Worm (Caenorhabditis elegans) whole organism, L4 larva: ENCODE results near the gene srbc-19.
A peak's percentile ranks its signal among the peaks of the same experiment; 100 is the strongest.

Experiments
- D1046.2 ChIP-seq: fragments of 200-800 bp; sonication (Bioruptor generic); IDR thresholded peaks from 2 replicates; pipeline ENCODE4 v1.3.6; 2022; ENCODE audit warnings: missing genetic modification characterization, missing compliant biosample characterization
- F26F4.8 ChIP-seq: fragments of 200-800 bp; sonication (Bioruptor generic); conservative IDR thresholded peaks from 2 replicates; pipeline ENCODE4 v1.3.6; 2022; ENCODE audit warnings: missing genetic modification characterization, missing compliant biosample characterization
- F37D6.2 ChIP-seq: sonication (generic microtip); optimal IDR thresholded peaks from 2 replicates; lab custom pipeline; 2016; ENCODE audit warnings: mild to moderate bottlenecking, missing genetic modification characterization, missing compliant biosample characterization
- F44E2.7 ChIP-seq: fragments of 200-800 bp; sonication (Bioruptor generic); IDR thresholded peaks from 2 replicates; pipeline ENCODE4 v2.1.2; 2022; ENCODE audit warnings: missing genetic modification characterization, missing compliant biosample characterization
- F49E8.2 ChIP-seq: sonication (generic microtip); optimal IDR thresholded peaks from 2 replicates; lab custom pipeline; 2016; ENCODE audit warnings: missing compliant biosample characterization, mild to moderate bottlenecking, missing genetic modification characterization, borderline replicate concordance
- Y48G9A.11 ChIP-seq: fragments of 200-800 bp; sonication (Bioruptor generic); IDR thresholded peaks from 2 replicates; pipeline ENCODE4 v1.3.6; 2022; ENCODE audit warnings: missing genetic modification reagents, missing genetic modification characterization, missing compliant biosample characterization
- Y5F2A.4 ChIP-seq: fragments of 200-800 bp; sonication (Bioruptor generic); optimal IDR thresholded peaks from 2 replicates; lab custom pipeline; 2018; ENCODE audit warnings: mild to moderate bottlenecking, missing genetic modification characterization, missing compliant biosample characterization
- ZK337.2 ChIP-seq: fragments of 200-800 bp; sonication (Bioruptor generic); IDR thresholded peaks from 2 replicates; pipeline ENCODE4 v1.3.6; 2022; ENCODE audit warnings: missing genetic modification reagents, missing genetic modification characterization, missing compliant biosample characterization
- attf-4 ChIP-seq: sonication (generic microtip); optimal IDR thresholded peaks from 3 replicates; lab custom pipeline; 2017; ENCODE audit warnings: missing biosample characterization, missing genetic modification characterization
- ceh-20 ChIP-seq: fragments of 200-800 bp; sonication (Bioruptor generic); IDR thresholded peaks from 2 replicates; pipeline ENCODE4 v1.3.6; 2022; ENCODE audit warnings: missing genetic modification reagents, missing genetic modification characterization, missing compliant biosample characterization
- ceh-28 ChIP-seq: fragments of 150-350 bp; optimal IDR thresholded peaks from 2 replicates; lab custom pipeline; 2014; ENCODE audit warnings: missing biosample characterization, missing genetic modification reagents, missing genetic modification characterization
- ceh-44 ChIP-seq: fragments of 200-800 bp; sonication (Bioruptor generic); IDR thresholded peaks from 2 replicates; pipeline ENCODE4 v1.3.6; 2022; ENCODE audit warnings: missing genetic modification reagents, missing genetic modification characterization, missing compliant biosample characterization
- ceh-62 ChIP-seq: sonication (generic microtip); optimal IDR thresholded peaks from 2 replicates; lab custom pipeline; 2017; ENCODE audit warnings: missing biosample characterization, missing genetic modification characterization
- ceh-82 ChIP-seq: sonication (generic microtip); optimal IDR thresholded peaks from 2 replicates; lab custom pipeline; 2017; ENCODE audit warnings: missing biosample characterization, missing genetic modification characterization
- daf-12 ChIP-seq: fragments of 150-350 bp; optimal IDR thresholded peaks from 2 replicates; lab custom pipeline; 2014; ENCODE audit warnings: missing biosample characterization, missing genetic modification reagents, missing genetic modification characterization
- daf-16 ChIP-seq, 3 experiments: sonication (generic microtip); optimal IDR thresholded peaks; 2 replicates each; lab custom pipeline; 2016 to 2017; ENCODE audit warnings: missing genetic modification characterization in 3 of 3, missing genetic modification reagents in 3 of 3, mild to moderate bottlenecking in 2 of 3, missing compliant biosample characterization in 2 of 3, missing biosample characterization in 1 of 3, moderate library complexity in 1 of 3
- daf-8 ChIP-seq: fragments of 200-800 bp; sonication (Bioruptor generic); IDR thresholded peaks from 2 replicates; pipeline ENCODE4 v1.3.6; 2022; ENCODE audit warnings: missing genetic modification characterization, missing compliant biosample characterization
- dmd-6 ChIP-seq: fragments of 200-800 bp; sonication (Bioruptor generic); IDR thresholded peaks from 2 replicates; pipeline ENCODE4 v1.3.6; 2022; ENCODE audit warnings: missing genetic modification reagents, missing genetic modification characterization, missing compliant biosample characterization
- dmd-8 ChIP-seq: fragments of 200-800 bp; sonication (Bioruptor generic); IDR thresholded peaks from 2 replicates; pipeline ENCODE4 v1.3.6; 2022; ENCODE audit warnings: missing genetic modification characterization, missing compliant biosample characterization
- duxl-1 ChIP-seq: sonication (generic microtip); optimal IDR thresholded peaks from 2 replicates; lab custom pipeline; 2016; ENCODE audit warnings: mild to moderate bottlenecking, missing genetic modification characterization, moderate library complexity, missing compliant biosample characterization; ENCODE audit not compliant: poor library complexity
- dve-1 ChIP-seq: sonication (generic microtip); optimal IDR thresholded peaks from 2 replicates; lab custom pipeline; 2017; ENCODE audit warnings: antibody characterized with exemption, mild to moderate bottlenecking, missing genetic modification characterization, missing compliant biosample characterization; ENCODE audit not compliant: insufficient read depth
- fos-1 ChIP-seq: fragments of 150-350 bp; optimal IDR thresholded peaks from 2 replicates; lab custom pipeline; 2014; ENCODE audit warnings: missing biosample characterization, missing genetic modification characterization
- gei-8 ChIP-seq: fragments of 200-800 bp; sonication (Bioruptor generic); optimal IDR thresholded peaks from 2 replicates; lab custom pipeline; 2018; ENCODE audit warnings: mild to moderate bottlenecking, missing genetic modification characterization, missing compliant biosample characterization
- hif-1 ChIP-seq, 2 experiments: sonication (generic microtip); optimal IDR thresholded peaks; 2 replicates each; lab custom pipeline; 2016 to 2017; ENCODE audit warnings: missing compliant biosample characterization in 2 of 2, missing genetic modification characterization in 2 of 2, missing genetic modification reagents in 2 of 2, missing genotype in 2 of 2, mild to moderate bottlenecking in 1 of 2
- hlh-11 ChIP-seq: fragments of 200-800 bp; sonication (Bioruptor generic); optimal IDR thresholded peaks from 2 replicates; lab custom pipeline; 2018; ENCODE audit warnings: mild to moderate bottlenecking, missing genetic modification characterization, missing compliant biosample characterization
- hmg-1.1 ChIP-seq: fragments of 200-800 bp; sonication (Bioruptor generic); IDR thresholded peaks from 2 replicates; pipeline ENCODE4 v1.3.6; 2022; ENCODE audit warnings: missing genetic modification reagents, missing genetic modification characterization, missing compliant biosample characterization
- jun-1 ChIP-seq: fragments of 150-350 bp; optimal IDR thresholded peaks from 2 replicates; lab custom pipeline; 2014; ENCODE audit warnings: missing biosample characterization, missing genetic modification reagents, missing genetic modification characterization
- lim-7 ChIP-seq: fragments of 200-800 bp; sonication (Bioruptor generic); IDR thresholded peaks from 2 replicates; pipeline ENCODE4 v1.3.6; 2022; ENCODE audit warnings: missing genetic modification characterization, missing compliant biosample characterization
- lin-38 ChIP-seq: fragments of 200-800 bp; sonication (Bioruptor generic); IDR thresholded peaks from 2 replicates; pipeline ENCODE4 v1.3.6; 2022; ENCODE audit warnings: missing genetic modification reagents, missing genetic modification characterization, missing compliant biosample characterization
- madf-5 ChIP-seq, 2 experiments: fragments of 200-800 bp; sonication (Bioruptor generic); IDR thresholded peaks; 2 replicates each; pipeline ENCODE4 v1.3.6; 2022; ENCODE audit warnings: missing compliant biosample characterization in 2 of 2, missing genetic modification characterization in 2 of 2
- madf-9 ChIP-seq: fragments of 200-800 bp; sonication (Bioruptor generic); conservative IDR thresholded peaks from 2 replicates; pipeline ENCODE4 v1.3.6; 2022; ENCODE audit warnings: missing genetic modification reagents, missing genetic modification characterization, missing compliant biosample characterization
- mdl-1 ChIP-seq, 2 experiments: fragments of 150-350 bp in 1 of 2; sonication (generic microtip) in 1 of 2; optimal IDR thresholded peaks; 2 replicates each; lab custom pipeline; 2014 to 2017; ENCODE audit warnings: missing biosample characterization in 2 of 2, missing genetic modification characterization in 2 of 2
- mes-2 ChIP-seq: sonication (generic microtip); optimal IDR thresholded peaks from 2 replicates; lab custom pipeline; 2016; ENCODE audit warnings: missing genotype, mild to moderate bottlenecking, missing genetic modification characterization, missing compliant biosample characterization; ENCODE audit not compliant: poor library complexity, severe bottlenecking
- mxl-2 ChIP-seq: fragments of 200-800 bp; sonication (Bioruptor generic); conservative IDR thresholded peaks from 2 replicates; pipeline ENCODE4 v1.3.6; 2022; ENCODE audit warnings: missing genetic modification reagents, missing genetic modification characterization, missing compliant biosample characterization
- mxl-3 ChIP-seq: fragments of 200-800 bp; sonication (Bioruptor generic); optimal IDR thresholded peaks from 2 replicates; lab custom pipeline; 2018; ENCODE audit warnings: mild to moderate bottlenecking, missing genetic modification characterization, missing compliant biosample characterization
- nhr-10 ChIP-seq: fragments of 150-350 bp; optimal IDR thresholded peaks from 2 replicates; lab custom pipeline; 2014; ENCODE audit warnings: missing biosample characterization, missing genetic modification characterization
- nhr-237 ChIP-seq: sonication (generic microtip); optimal IDR thresholded peaks from 2 replicates; lab custom pipeline; 2017; ENCODE audit warnings: missing biosample characterization, missing genetic modification characterization
- nhr-25 ChIP-seq: sonication (generic microtip); optimal IDR thresholded peaks from 2 replicates; lab custom pipeline; 2017; ENCODE audit warnings: missing genetic modification characterization, mild to moderate bottlenecking, missing compliant biosample characterization, antibody characterized with exemption, moderate library complexity, borderline replicate concordance; ENCODE audit not compliant: insufficient read depth
- nhr-28 ChIP-seq: fragments of 150-350 bp; optimal IDR thresholded peaks from 2 replicates; lab custom pipeline; 2014; ENCODE audit warnings: missing biosample characterization, missing genetic modification characterization
- nhr-6 ChIP-seq: fragments of 150-350 bp; optimal IDR thresholded peaks from 2 replicates; lab custom pipeline; 2014; ENCODE audit warnings: missing biosample characterization, missing genetic modification characterization
- nhr-76 ChIP-seq: fragments of 150-350 bp; optimal IDR thresholded peaks from 2 replicates; lab custom pipeline; 2014; ENCODE audit warnings: missing biosample characterization, missing genetic modification characterization
- php-3 ChIP-seq: fragments of 200-800 bp; sonication (Bioruptor generic); IDR thresholded peaks from 2 replicates; pipeline ENCODE4 v1.3.6; 2022; ENCODE audit warnings: missing genetic modification reagents, missing genetic modification characterization, missing compliant biosample characterization
- pqm-1 ChIP-seq: sonication (generic microtip); optimal IDR thresholded peaks from 2 replicates; lab custom pipeline; 2017; ENCODE audit warnings: missing biosample characterization, missing genetic modification characterization
- rbr-2 ChIP-seq: sonication (generic microtip); optimal IDR thresholded peaks from 2 replicates; lab custom pipeline; 2016; ENCODE audit warnings: missing genotype, missing genetic modification characterization, missing compliant biosample characterization
- spr-1 ChIP-seq: sonication (generic microtip); optimal IDR thresholded peaks from 2 replicates; lab custom pipeline; 2016; ENCODE audit warnings: mild to moderate bottlenecking, missing genetic modification characterization, missing compliant biosample characterization
- tra-1 ChIP-seq: fragments of 200-800 bp; sonication (Bioruptor generic); IDR thresholded peaks from 2 replicates; pipeline ENCODE4 v1.3.6; 2022; ENCODE audit warnings: missing genetic modification reagents, missing genetic modification characterization, missing compliant biosample characterization
- unc-39 ChIP-seq: sonication (generic microtip); optimal IDR thresholded peaks from 2 replicates; lab custom pipeline; 2017; ENCODE audit warnings: missing biosample characterization, missing genetic modification characterization
- zip-2 ChIP-seq: fragments of 150-350 bp; optimal IDR thresholded peaks from 2 replicates; lab custom pipeline; 2014; ENCODE audit warnings: missing biosample characterization, missing genetic modification characterization
- ztf-11 ChIP-seq: fragments of 150-350 bp; optimal IDR thresholded peaks from 2 replicates; lab custom pipeline; 2014; ENCODE audit warnings: missing biosample characterization, missing genetic modification characterization
- ztf-7 ChIP-seq: fragments of 150-350 bp; optimal IDR thresholded peaks from 2 replicates; lab custom pipeline; 2014; ENCODE audit warnings: missing biosample characterization, missing genetic modification characterization

Gene srbc-19

ce11 chrV:2123164-2123563, 43.4 kb downstream of the srbc-19 start:
- TF ChIP-seq F44E2.7 (GFP tag; lab: Robert Waterston, UW) = no peak
- no peak for TF ChIP-seq D1046.2 (GFP tag; lab: Robert Waterston, UW)
- no peak for TF ChIP-seq attf-4
- no peak for TF ChIP-seq nhr-25 (tag; lab: Kevin White, UChicago)
- TF ChIP-seq pqm-1 (tag; lab: Kevin White, UChicago) = peak; percentile 72
- TF ChIP-seq nhr-28 = peak; percentile 1
- TF ChIP-seq unc-39 = no peak
- peak; percentile 78 for TF ChIP-seq tra-1 (GFP tag; lab: Robert Waterston, UW)
- TF ChIP-seq daf-8 (GFP tag; lab: Robert Waterston, UW) = no peak
- TF ChIP-seq ZK337.2 (GFP tag; lab: Robert Waterston, UW) = no peak
- TF ChIP-seq madf-9 (GFP tag; lab: Robert Waterston, UW) = no peak
- TF ChIP-seq F26F4.8 (GFP tag; lab: Robert Waterston, UW) = no peak
- TF ChIP-seq spr-1 (tag; lab: Kevin White, UChicago) = no peak
- TF ChIP-seq hif-1 (tag; optimal IDR thresholded peaks at IDR 0.05; lab: Kevin White, UChicago) = no peak
- TF ChIP-seq nhr-10 = no peak
- peak; percentile 94 for TF ChIP-seq php-3
- TF ChIP-seq ceh-82 (tag; lab: Kevin White, UChicago) = no peak
- no peak for TF ChIP-seq ceh-62
- peak; percentile 86 for TF ChIP-seq dmd-6 (GFP tag; lab: Robert Waterston, UW)
- TF ChIP-seq zip-2 = no peak
- no peak for TF ChIP-seq madf-5 (GFP tag; IDR thresholded peaks at IDR 0.05; lab: Robert Waterston, UW)
- no peak for TF ChIP-seq mdl-1 (tag; optimal IDR thresholded peaks at IDR 0.05; lab: Kevin White, UChicago)
- peak; percentile 51 for TF ChIP-seq dve-1
- no peak for TF ChIP-seq hmg-1.1 (GFP tag; lab: Robert Waterston, UW)
- TF ChIP-seq ceh-20 (GFP tag; lab: Robert Waterston, UW) = peak; percentile 83
- TF ChIP-seq duxl-1 (tag; lab: Kevin White, UChicago) = no peak
- no peak for TF ChIP-seq mxl-3 (GFP tag; lab: Kevin White, UChicago)
- TF ChIP-seq nhr-237 (tag; lab: Kevin White, UChicago) = no peak
- TF ChIP-seq ztf-11 (tag; lab: Kevin White, UChicago) = no peak
- no peak for TF ChIP-seq lim-7
- TF ChIP-seq hlh-11 (tag; lab: Kevin White, UChicago) = peak; percentile 39
- TF ChIP-seq fos-1 = no peak
- TF ChIP-seq dmd-8 (GFP tag; lab: Robert Waterston, UW) = no peak
- TF ChIP-seq daf-16 (GFP tag; optimal IDR thresholded peaks at IDR 0.05; lab: Kevin White, UChicago) = no peak
- TF ChIP-seq daf-16 (tag; optimal IDR thresholded peaks at IDR 0.05; lab: Kevin White, UChicago) = peak; percentile 10

ce11 chrV:2122517-2122916, 44.1 kb downstream of the srbc-19 start, which contains the start of gene F22F7.2:
Gene F22F7.2, plus strand, starts transcription at chrV:2122782.
- TF ChIP-seq hmg-1.1 (GFP tag; lab: Robert Waterston, UW) = no peak
- TF ChIP-seq lin-38 (GFP tag; lab: Robert Waterston, UW) = no peak
- no peak for TF ChIP-seq ztf-7 (tag; lab: Kevin White, UChicago)
- no peak for TF ChIP-seq ceh-44 (GFP tag; lab: Robert Waterston, UW)
- TF ChIP-seq mxl-3 (GFP tag; lab: Kevin White, UChicago) = no peak
- TF ChIP-seq F37D6.2 = no peak
- no peak for TF ChIP-seq Y48G9A.11 (GFP tag; lab: Robert Waterston, UW)
- peak; percentile 27; the same call in 1 of the 2 replicates for TF ChIP-seq php-3
- TF ChIP-seq spr-1 (tag; lab: Kevin White, UChicago) = no peak
- no peak for TF ChIP-seq rbr-2 (tag; lab: Kevin White, UChicago)
- peak; percentile 39 for TF ChIP-seq nhr-28
- TF ChIP-seq F49E8.2 (tag; lab: Kevin White, UChicago) = no peak
- TF ChIP-seq nhr-6 (tag; lab: Kevin White, UChicago) = no peak
- no peak for TF ChIP-seq mxl-2 (GFP tag; lab: Robert Waterston, UW)
- no peak for TF ChIP-seq nhr-25 (tag; lab: Kevin White, UChicago)
- peak; percentile 63 for TF ChIP-seq mes-2 (tag; lab: Kevin White, UChicago)
- TF ChIP-seq daf-12 (tag; lab: Kevin White, UChicago) = no peak
- TF ChIP-seq nhr-237 (tag; lab: Kevin White, UChicago) = no peak
- TF ChIP-seq nhr-76 (tag; lab: Kevin White, UChicago) = no peak
- peak; percentile 43 for TF ChIP-seq dve-1
- TF ChIP-seq tra-1 (GFP tag; lab: Robert Waterston, UW) = peak; percentile 53; the same call in 1 of the 2 replicates
- TF ChIP-seq gei-8 = no peak
- no peak for TF ChIP-seq dmd-8 (GFP tag; lab: Robert Waterston, UW)
- TF ChIP-seq jun-1 (tag; lab: Kevin White, UChicago) = no peak
- no peak for TF ChIP-seq F44E2.7 (GFP tag; lab: Robert Waterston, UW)
- TF ChIP-seq ceh-28 (tag; lab: Kevin White, UChicago) = no peak
- TF ChIP-seq Y5F2A.4 = no peak
